Fruit fly (Drosophila melanogaster) whole organism, embryonic: ENCODE measurements around the gene CG15375.

ENCODE experiments used
- Bgb ChIP-seq: fragments of 200-800 bp; sonication (Bioruptor generic); IDR thresholded peaks from 2 replicates; pipeline ENCODE4 v1.3.6; 2022; ENCODE audit warnings: missing biosample characterization, missing genetic modification characterization; ENCODE audit not compliant: partially characterized antibody
- CG11085 ChIP-seq: fragments of 200-800 bp; sonication (Bioruptor generic); IDR thresholded peaks from 2 replicates; pipeline ENCODE4 v1.3.6; 2022; ENCODE audit warnings: missing biosample characterization, missing genetic modification characterization
- CG11695 ChIP-seq: fragments of 200-800 bp; sonication (Bioruptor generic); IDR thresholded peaks from 3 replicates; pipeline ENCODE4 v1.3.6; 2022; ENCODE audit warnings: missing biosample characterization, missing genetic modification characterization
- CG1233 ChIP-seq: fragments of 200-800 bp; sonication (Bioruptor generic); optimal IDR thresholded peaks from 4 replicates; lab custom pipeline; 2018; ENCODE audit warnings: missing biosample characterization, mild to moderate bottlenecking, missing genetic modification characterization
- CG15479 ChIP-seq: fragments of 200-800 bp; sonication (Bioruptor generic); optimal IDR thresholded peaks from 3 replicates; lab custom pipeline; 2019; ENCODE audit warnings: missing biosample characterization, mild to moderate bottlenecking, missing genetic modification characterization, moderate library complexity
- CG15514 ChIP-seq: fragments of 200-800 bp; sonication (Bioruptor generic); optimal IDR thresholded peaks from 3 replicates; lab custom pipeline; 2017; ENCODE audit warnings: missing biosample characterization, missing genetic modification characterization, mild to moderate bottlenecking, moderate library complexity, missing genetic modification reagents
- CG1603 ChIP-seq: fragments of 200-800 bp; sonication (Bioruptor generic); optimal IDR thresholded peaks from 2 replicates; lab custom pipeline; 2019; ENCODE audit warnings: missing biosample characterization, mild to moderate bottlenecking, missing genetic modification characterization, moderate library complexity
- CG1832 ChIP-seq: fragments of 200-800 bp; sonication (Bioruptor generic); optimal IDR thresholded peaks from 2 replicates; lab custom pipeline; 2017; ENCODE audit warnings: missing biosample characterization, mild to moderate bottlenecking, missing genetic modification characterization, inconsistent platforms
- CG2202 ChIP-seq: fragments of 200-800 bp; sonication (Bioruptor generic); optimal IDR thresholded peaks from 2 replicates; lab custom pipeline; 2018; ENCODE audit warnings: missing biosample characterization, mild to moderate bottlenecking, missing genetic modification characterization
- CG3163 ChIP-seq: fragments of 200-800 bp; sonication (Bioruptor generic); optimal IDR thresholded peaks from 3 replicates; lab custom pipeline; 2016; ENCODE audit warnings: missing biosample characterization, missing genetic modification characterization
- CG34224 ChIP-seq: fragments of 200-800 bp; sonication (Bioruptor generic); IDR thresholded peaks from 3 replicates; pipeline ENCODE4 v1.3.6; 2022; ENCODE audit warnings: missing biosample characterization, missing genetic modification characterization; ENCODE audit not compliant: partially characterized antibody
- CG4424 ChIP-seq: fragments of 200-800 bp; sonication (Bioruptor generic); optimal IDR thresholded peaks from 3 replicates; lab custom pipeline; 2016; ENCODE audit warnings: missing biosample characterization, missing genetic modification characterization
- CG4820 ChIP-seq: fragments of 200-800 bp; sonication (Bioruptor generic); optimal IDR thresholded peaks from 3 replicates; lab custom pipeline; 2016; ENCODE audit warnings: missing biosample characterization, missing genetic modification characterization
- CG6791 ChIP-seq: fragments of 200-800 bp; sonication (Bioruptor generic); IDR thresholded peaks from 3 replicates; pipeline ENCODE4 v1.3.6; 2022; ENCODE audit warnings: missing biosample characterization, missing genetic modification characterization; ENCODE audit not compliant: partially characterized antibody
- CG7839 ChIP-seq: fragments of 200-800 bp; sonication (Bioruptor generic); optimal IDR thresholded peaks from 3 replicates; lab custom pipeline; 2018; ENCODE audit warnings: missing biosample characterization, mild to moderate bottlenecking, missing genetic modification characterization, moderate library complexity
- CG7928 ChIP-seq: fragments of 200-800 bp; sonication (Bioruptor generic); optimal IDR thresholded peaks from 2 replicates; lab custom pipeline; 2017; ENCODE audit warnings: missing biosample characterization, mild to moderate bottlenecking, missing genetic modification characterization
- D ChIP-seq, 2 experiments: fragments of 200-800 bp in 1 of 2; fragments of >200 bp in 1 of 2; sonication (Bioruptor generic) in 1 of 2; optimal IDR thresholded peaks; 2 replicates in 1 of 2; 3 replicates in 1 of 2; lab custom pipeline; 2017; ENCODE audit warnings: mild to moderate bottlenecking in 1 of 2, missing biosample characterization in 1 of 2, missing genetic modification characterization in 1 of 2, missing genetic modification reagents in 1 of 2
- Dad ChIP-seq: fragments of 200-800 bp; sonication (Bioruptor generic); optimal IDR thresholded peaks from 3 replicates; lab custom pipeline; 2016; ENCODE audit warnings: missing biosample characterization, missing genetic modification characterization
- Dbx ChIP-seq: fragments of 200-800 bp; sonication (Bioruptor generic); IDR thresholded peaks from 3 replicates; pipeline ENCODE4 v1.3.6; 2022; ENCODE audit warnings: missing biosample characterization, missing genetic modification characterization
- Dll ChIP-seq: fragments of 200-800 bp; sonication (Bioruptor generic); IDR thresholded peaks from 4 replicates; pipeline ENCODE4 v1.3.6; 2022; ENCODE audit warnings: missing biosample characterization, missing genetic modification characterization; ENCODE audit not compliant: partially characterized antibody
- Drgx ChIP-seq: fragments of 200-800 bp; sonication (Bioruptor generic); IDR thresholded peaks from 2 replicates; pipeline ENCODE4 v1.3.6; 2022; ENCODE audit warnings: missing biosample characterization, missing genetic modification characterization
- Elba2 ChIP-seq: fragments of 200-800 bp; sonication (Bioruptor generic); optimal IDR thresholded peaks from 3 replicates; lab custom pipeline; 2016; ENCODE audit warnings: missing biosample characterization, missing genetic modification characterization
- Ets97D ChIP-seq: fragments of 200-800 bp; sonication (Bioruptor generic); optimal IDR thresholded peaks from 3 replicates; lab custom pipeline; 2016; ENCODE audit warnings: missing biosample characterization, missing genetic modification characterization
- H2.0 ChIP-seq: fragments of 200-800 bp; sonication (Bioruptor generic); IDR thresholded peaks from 2 replicates; pipeline ENCODE4 v1.3.6; 2022; ENCODE audit warnings: missing biosample characterization, missing genetic modification characterization
- Hand ChIP-seq: fragments of 200-800 bp; sonication (Bioruptor generic); optimal IDR thresholded peaks from 2 replicates; lab custom pipeline; 2017; ENCODE audit warnings: mild to moderate bottlenecking, missing biosample characterization, missing genetic modification reagents, missing genetic modification characterization
- Hmx ChIP-seq: fragments of 200-800 bp; sonication (Bioruptor generic); optimal IDR thresholded peaks from 2 replicates; lab custom pipeline; 2016; ENCODE audit warnings: missing biosample characterization, missing genetic modification characterization
- Mes4 ChIP-seq: fragments of 200-800 bp; sonication (Bioruptor generic); optimal IDR thresholded peaks from 2 replicates; lab custom pipeline; 2016; ENCODE audit warnings: missing biosample characterization, missing genetic modification characterization
- Myb ChIP-seq: fragments of 200-800 bp; sonication (Bioruptor generic); optimal IDR thresholded peaks from 2 replicates; lab custom pipeline; 2016; ENCODE audit warnings: missing biosample characterization, missing genetic modification characterization
- Tbp ChIP-seq: fragments of >200 bp; optimal IDR thresholded peaks from 2 replicates; lab custom pipeline; 2018; ENCODE audit warnings: missing biosample characterization, missing genetic modification characterization
- br ChIP-seq: fragments of >200 bp; optimal IDR thresholded peaks from 2 replicates; lab custom pipeline; 2017
- cg ChIP-seq: fragments of 200-800 bp; sonication (Bioruptor generic); optimal IDR thresholded peaks from 3 replicates; lab custom pipeline; 2019; ENCODE audit warnings: missing biosample characterization, mild to moderate bottlenecking, missing genetic modification characterization, moderate library complexity
- crc ChIP-seq: fragments of 200-800 bp; sonication (Bioruptor generic); optimal IDR thresholded peaks from 2 replicates; lab custom pipeline; 2016; ENCODE audit warnings: missing biosample characterization, missing genetic modification characterization
- crp ChIP-seq, 2 experiments: fragments of 200-800 bp; sonication (Bioruptor generic); optimal IDR thresholded peaks; 2 replicates in 1 of 2; 3 replicates in 1 of 2; lab custom pipeline; 2017; ENCODE audit warnings: missing biosample characterization in 2 of 2, missing genetic modification characterization in 2 of 2, mild to moderate bottlenecking in 1 of 2, moderate library complexity in 1 of 2
- exex ChIP-seq: fragments of 200-800 bp; sonication (Bioruptor generic); optimal IDR thresholded peaks from 4 replicates; lab custom pipeline; 2018; ENCODE audit warnings: missing biosample characterization, mild to moderate bottlenecking, missing genetic modification characterization, moderate library complexity
- gcm2 ChIP-seq: fragments of 200-800 bp; sonication (Bioruptor generic); optimal IDR thresholded peaks from 2 replicates; lab custom pipeline; 2016; ENCODE audit warnings: missing biosample characterization, missing genetic modification characterization
- insv ChIP-seq, 2 experiments: fragments of 200-800 bp; sonication (Bioruptor generic); optimal IDR thresholded peaks; 3 replicates each; lab custom pipeline; 2016 to 2018; ENCODE audit warnings: missing biosample characterization in 2 of 2, missing genetic modification characterization in 2 of 2
- inv ChIP-seq: fragments of 200-800 bp; sonication (Bioruptor generic); IDR thresholded peaks from 2 replicates; pipeline ENCODE4 v1.3.6; 2022; ENCODE audit warnings: missing biosample characterization, missing genetic modification characterization; ENCODE audit not compliant: partially characterized antibody
- nerfin-1 ChIP-seq: fragments of 200-800 bp; sonication (Bioruptor generic); optimal IDR thresholded peaks from 3 replicates; lab custom pipeline; 2019; ENCODE audit warnings: missing biosample characterization, mild to moderate bottlenecking, missing genetic modification characterization, moderate library complexity
- nmo ChIP-seq: fragments of 200-800 bp; sonication (Bioruptor generic); optimal IDR thresholded peaks from 2 replicates; lab custom pipeline; 2018; ENCODE audit warnings: missing biosample characterization, mild to moderate bottlenecking, missing genetic modification characterization, moderate library complexity
- nom ChIP-seq: fragments of 200-800 bp; sonication (Bioruptor generic); optimal IDR thresholded peaks from 2 replicates; lab custom pipeline; 2017; ENCODE audit warnings: missing biosample characterization, missing genetic modification characterization, mild to moderate bottlenecking, moderate library complexity, missing genetic modification reagents
- pros ChIP-seq: fragments of 200-800 bp; sonication (Bioruptor generic); optimal IDR thresholded peaks from 3 replicates; lab custom pipeline; 2019; ENCODE audit warnings: missing biosample characterization, mild to moderate bottlenecking, missing genetic modification characterization, moderate library complexity
- pzg ChIP-seq: fragments of 200-800 bp; sonication (Bioruptor generic); optimal IDR thresholded peaks from 3 replicates; lab custom pipeline; 2018; ENCODE audit warnings: missing biosample characterization, mild to moderate bottlenecking, missing genetic modification characterization, moderate library complexity
- sc ChIP-seq, 3 experiments: fragments of >200 bp in 2 of 3; fragments of 200-800 bp in 1 of 3; sonication (Bioruptor generic) in 1 of 3; optimal IDR thresholded peaks; 2 replicates in 2 of 3; 3 replicates in 1 of 3; lab custom pipeline; 2017; ENCODE audit warnings: mild to moderate bottlenecking in 1 of 3, missing biosample characterization in 1 of 3, missing genetic modification characterization in 1 of 3, missing genetic modification reagents in 1 of 3
- ssp ChIP-seq: fragments of 200-800 bp; sonication (Bioruptor generic); IDR thresholded peaks from 2 replicates; pipeline ENCODE4 v1.3.6; 2022; ENCODE audit warnings: missing biosample characterization, missing genetic modification characterization
- vvl ChIP-seq: fragments of 200-800 bp; sonication (Bioruptor generic); IDR thresholded peaks from 2 replicates; pipeline ENCODE4 v1.3.6; 2022; ENCODE audit warnings: missing biosample characterization, missing genetic modification characterization
- zen ChIP-seq: fragments of 200-800 bp; sonication (Bioruptor generic); optimal IDR thresholded peaks from 3 replicates; lab custom pipeline; 2018; ENCODE audit warnings: missing biosample characterization, mild to moderate bottlenecking, missing genetic modification characterization, moderate library complexity

The CG15375 gene

DNA sequence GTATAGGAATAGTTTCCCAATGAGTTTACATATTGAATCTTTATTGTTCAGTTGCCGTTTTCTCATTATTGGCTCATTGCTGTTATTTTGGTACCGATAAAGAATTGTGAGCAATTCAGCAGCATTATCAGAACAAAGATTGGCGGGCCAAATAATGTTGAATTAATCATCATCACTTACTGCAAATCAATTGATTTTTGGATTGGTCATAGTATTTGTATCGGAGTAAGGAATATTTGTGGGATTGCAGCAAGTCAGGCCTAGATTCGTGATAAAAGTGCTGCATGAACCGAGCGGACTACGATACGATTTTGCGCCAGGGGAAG, 7.0 kb downstream of the CG15375 start:
- TF ChIP-seq ssp (GFP tag; lab: Robert Waterston, UW): no peak
- no peak for TF ChIP-seq Dbx (GFP tag; lab: Robert Waterston, UW)
- peak; percentile 34 for TF ChIP-seq nom (GFP tag; lab: Kevin White, UChicago)
- peak; percentile 12 for TF ChIP-seq exex
- TF ChIP-seq Drgx (GFP tag; lab: Robert Waterston, UW): peak; percentile 42; the same call in 1 of the 2 replicates
- no peak for TF ChIP-seq CG6791 (GFP tag; lab: Robert Waterston, UW)

DNA sequence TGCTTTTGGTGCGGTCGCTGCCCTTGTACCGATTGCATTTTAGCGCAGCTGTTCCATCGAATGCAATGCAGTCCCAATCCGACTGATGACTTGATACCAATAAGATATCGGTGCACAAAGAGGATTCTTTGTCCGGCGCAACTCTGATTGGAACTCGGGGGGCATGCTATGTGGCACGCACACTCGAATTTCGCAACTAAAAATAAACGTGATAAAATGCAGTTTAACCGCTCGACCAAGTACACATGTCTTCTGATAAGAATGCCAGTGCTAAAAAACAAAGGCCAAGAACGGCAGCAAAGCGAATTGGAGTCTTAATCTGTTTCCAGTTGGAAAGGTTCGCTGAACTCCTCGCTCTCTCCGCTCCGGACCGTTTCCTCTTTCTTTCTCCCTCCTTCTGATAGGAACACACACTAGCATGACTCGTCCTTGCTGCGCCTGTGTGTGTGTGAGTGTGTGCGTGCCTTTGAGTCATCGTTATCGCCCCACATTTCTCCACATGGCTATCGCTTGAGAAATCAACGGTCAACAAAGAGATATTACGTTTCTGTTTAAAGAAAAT, 7.6 kb downstream of the CG15375 start:
- no peak for TF ChIP-seq CG7928 (GFP tag; lab: Kevin White, UChicago)
- TF ChIP-seq Elba2: peak; percentile 90
- no peak for TF ChIP-seq Hmx
- TF ChIP-seq insv (GFP tag; optimal IDR thresholded peaks at IDR 0.05; lab: Kevin White, UChicago): peak; percentile 98 to 100
- TF ChIP-seq vvl (GFP tag; lab: Robert Waterston, UW): 0 out of 2 replicates have a peak, but pooled peaks have one; percentile 14
- no peak for TF ChIP-seq CG11085 (GFP tag; lab: Robert Waterston, UW)
- TF ChIP-seq D (optimal IDR thresholded peaks at IDR 0.05; lab: Kevin White, UChicago): peak; percentile 86
- TF ChIP-seq D (GFP tag; optimal IDR thresholded peaks at IDR 0.05; lab: Kevin White, UChicago): no peak
- peak; percentile 53 for TF ChIP-seq cg (GFP tag; lab: Kevin White, UChicago)
- TF ChIP-seq CG2202 (tag; lab: Kevin White, UChicago): no peak
- peak; percentile 56 for TF ChIP-seq zen (tag; lab: Kevin White, UChicago)
- no peak for TF ChIP-seq nerfin-1
- peak; percentile 43 for TF ChIP-seq CG1832 (GFP tag; lab: Kevin White, UChicago)
- TF ChIP-seq pros (GFP tag; lab: Kevin White, UChicago): peak; percentile 43
- TF ChIP-seq CG15514 (GFP tag; lab: Kevin White, UChicago): peak; percentile 39
- peak; percentile 80 for TF ChIP-seq CG15479
- TF ChIP-seq, all 482 proteins: peak for 10

DNA sequence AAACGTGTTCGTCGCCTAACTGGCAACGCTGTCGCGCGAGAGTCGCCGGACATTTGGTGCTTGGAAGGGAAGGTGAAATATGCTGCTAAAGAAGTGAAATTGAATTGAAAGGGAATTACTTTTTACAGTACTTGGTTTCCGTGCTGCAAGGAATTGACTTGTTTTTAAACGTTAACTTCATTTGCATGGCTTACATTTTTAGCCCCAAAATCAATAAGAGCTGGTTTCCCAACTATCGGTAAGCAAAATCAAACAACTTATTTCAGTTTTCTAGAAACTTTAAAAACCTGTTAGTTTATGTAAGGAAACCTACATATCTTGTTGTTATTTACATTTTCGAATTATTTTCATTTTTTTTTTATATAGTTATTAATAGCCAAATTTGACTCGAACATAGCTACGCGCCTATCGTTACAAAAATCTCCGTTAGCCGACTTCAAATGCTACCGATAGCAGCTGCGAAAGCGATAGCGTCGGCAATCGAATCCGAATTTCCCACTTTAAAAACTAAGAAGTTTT, 12.6 kb downstream of the CG15375 start, which contains the start of the genes dgt4 and Nsun2:
dgt4 (plus strand) TSS at position 4 of the 519 bp plus-strand sequence.
Nsun2 (minus strand) TSS at position 37 of the 519 bp plus-strand sequence.
- no peak for TF ChIP-seq crp (GFP tag; optimal IDR thresholded peaks at IDR 0.05; lab: Kevin White, UChicago)
- TF ChIP-seq CG1233 (GFP tag; lab: Kevin White, UChicago): no peak
- TF ChIP-seq inv (GFP tag; lab: Robert Waterston, UW): 0 out of 2 replicates have a peak, but pooled peaks have one; percentile 30
- no peak for TF ChIP-seq H2.0 (GFP tag; lab: Robert Waterston, UW)
- no peak for TF ChIP-seq CG7839
- TF ChIP-seq crc (GFP tag; lab: Kevin White, UChicago): no peak
- no peak for TF ChIP-seq CG4820 (GFP tag; lab: Kevin White, UChicago)
- TF ChIP-seq Bgb (GFP tag; lab: Robert Waterston, UW): peak; percentile 59
- peak; percentile 21 for TF ChIP-seq nmo (GFP tag; lab: Kevin White, UChicago)
- TF ChIP-seq Hand (GFP tag; lab: Kevin White, UChicago): no peak
- TF ChIP-seq Ets97D (GFP tag; lab: Kevin White, UChicago): peak; percentile 11
- TF ChIP-seq pzg (GFP tag; lab: Kevin White, UChicago): peak; percentile 22
- TF ChIP-seq CG1603 (tag; lab: Kevin White, UChicago): peak; percentile 40
- TF ChIP-seq Dad (GFP tag; lab: Kevin White, UChicago): no peak
- TF ChIP-seq sc (optimal IDR thresholded peaks at IDR 0.05; lab: Kevin White, UChicago): no peak
- TF ChIP-seq sc (GFP tag; optimal IDR thresholded peaks at IDR 0.05; lab: Kevin White, UChicago): no peak
- no peak for TF ChIP-seq gcm2 (GFP tag; lab: Kevin White, UChicago)
- peak; percentile 31 for TF ChIP-seq Myb (GFP tag; lab: Kevin White, UChicago)
- TF ChIP-seq Dll: peak; percentile 72; the same call in 3 of the 4 replicates
- TF ChIP-seq CG34224 (GFP tag; lab: Robert Waterston, UW): peak; percentile 36; the same call in 1 of the 3 replicates
- peak; percentile 25 for TF ChIP-seq CG4424 (GFP tag; lab: Kevin White, UChicago)
- no peak for TF ChIP-seq Tbp (GFP tag; lab: Kevin White, UChicago)
- no peak for TF ChIP-seq br (lab: Kevin White, UChicago)
- TF ChIP-seq Mes4 (GFP tag; lab: Kevin White, UChicago): no peak
- no peak for TF ChIP-seq CG11695 (GFP tag; lab: Robert Waterston, UW)
- no peak for TF ChIP-seq CG3163 (GFP tag; lab: Kevin White, UChicago)
